Worm (Caenorhabditis elegans) whole organism, L1 larva: ENCODE measurements around the gene F54D5.24.

Source experiments
- C34B4.2 ChIP-seq: sonication (generic microtip); optimal IDR thresholded peaks from 2 replicates; lab custom pipeline; 2017; ENCODE audit warnings: mild to moderate bottlenecking, missing genetic modification characterization, missing compliant biosample characterization
- F16B12.6 ChIP-seq: fragments of 150-350 bp; optimal IDR thresholded peaks from 2 replicates; lab custom pipeline; 2014; ENCODE audit warnings: missing biosample characterization, missing genetic modification characterization
- Y116A8C.19 ChIP-seq: sonication (generic microtip); optimal IDR thresholded peaks from 2 replicates; lab custom pipeline; 2016; ENCODE audit warnings: missing compliant biosample characterization, missing genetic modification characterization, borderline replicate concordance
- aha-1 ChIP-seq: fragments of 150-350 bp; optimal IDR thresholded peaks from 2 replicates; lab custom pipeline; 2014; ENCODE audit warnings: missing biosample characterization, missing genetic modification characterization
- aly-2 ChIP-seq: fragments of 150-350 bp; optimal IDR thresholded peaks from 2 replicates; lab custom pipeline; 2014; ENCODE audit warnings: missing biosample characterization, missing genetic modification characterization
- blmp-1 ChIP-seq: fragments of 150-350 bp; optimal IDR thresholded peaks from 2 replicates; lab custom pipeline; 2014; ENCODE audit warnings: missing biosample characterization, missing genetic modification characterization
- ceh-8 ChIP-seq: fragments of 200-800 bp; sonication (Bioruptor generic); optimal IDR thresholded peaks from 2 replicates; lab custom pipeline; 2018; ENCODE audit warnings: mild to moderate bottlenecking, missing genetic modification characterization, moderate library complexity, missing compliant biosample characterization
- ces-1 ChIP-seq: fragments of 150-350 bp; optimal IDR thresholded peaks from 2 replicates; lab custom pipeline; 2014; ENCODE audit warnings: missing biosample characterization, missing genetic modification reagents, missing genetic modification characterization
- dpl-1 ChIP-seq, 3 experiments: fragments of 150-350 bp in 2 of 3; sonication (generic microtip) in 1 of 3; optimal IDR thresholded peaks; 2 replicates each; lab custom pipeline; 2014 to 2017; ENCODE audit warnings: missing biosample characterization in 3 of 3, missing genetic modification characterization in 3 of 3, missing genetic modification reagents in 3 of 3
- dsc-1 ChIP-seq: sonication (generic microtip); optimal IDR thresholded peaks from 2 replicates; lab custom pipeline; 2016; ENCODE audit warnings: mild to moderate bottlenecking, missing genetic modification characterization, missing compliant biosample characterization
- efl-3 ChIP-seq: fragments of 200-800 bp; sonication (Bioruptor generic); optimal IDR thresholded peaks from 2 replicates; lab custom pipeline; 2018; ENCODE audit warnings: mild to moderate bottlenecking, missing genetic modification characterization, missing compliant biosample characterization
- egl-13 ChIP-seq: sonication (generic microtip); optimal IDR thresholded peaks from 2 replicates; lab custom pipeline; 2016; ENCODE audit warnings: missing genotype, missing genetic modification reagents, missing genetic modification characterization, missing compliant biosample characterization
- elt-2 ChIP-seq: sonication (generic microtip); optimal IDR thresholded peaks from 2 replicates; lab custom pipeline; 2016; ENCODE audit warnings: missing genetic modification characterization, mild to moderate bottlenecking, inconsistent platforms, missing compliant biosample characterization, missing genetic modification reagents
- ets-5 ChIP-seq: fragments of 200-800 bp; sonication (Bioruptor generic); IDR thresholded peaks from 2 replicates; pipeline ENCODE4 v1.3.6; 2022; ENCODE audit warnings: missing genetic modification characterization, missing compliant biosample characterization
- fkh-10 ChIP-seq: sonication (generic microtip); optimal IDR thresholded peaks from 2 replicates; lab custom pipeline; 2017; ENCODE audit warnings: missing biosample characterization, missing genetic modification reagents, missing genetic modification characterization
- fkh-8 ChIP-seq: sonication (generic microtip); optimal IDR thresholded peaks from 2 replicates; lab custom pipeline; 2016; ENCODE audit warnings: mild to moderate bottlenecking, missing genetic modification characterization, missing compliant biosample characterization
- grh-1 ChIP-seq: fragments of 200-800 bp; sonication (Bioruptor generic); IDR thresholded peaks from 2 replicates; pipeline ENCODE4 v1.3.6; 2022; ENCODE audit warnings: missing genetic modification reagents, missing genetic modification characterization, missing compliant biosample characterization
- hlh-4 ChIP-seq: sonication (generic microtip); optimal IDR thresholded peaks from 2 replicates; lab custom pipeline; 2016; ENCODE audit warnings: mild to moderate bottlenecking, missing genetic modification characterization, missing compliant biosample characterization
- irx-1 ChIP-seq: sonication (generic microtip); optimal IDR thresholded peaks from 2 replicates; lab custom pipeline; 2016; ENCODE audit warnings: missing genetic modification characterization, missing compliant biosample characterization
- jun-1 ChIP-seq: fragments of 150-350 bp; optimal IDR thresholded peaks from 2 replicates; lab custom pipeline; 2014; ENCODE audit warnings: missing biosample characterization, missing genetic modification reagents, missing genetic modification characterization
- lin-13 ChIP-seq: fragments of 150-350 bp; optimal IDR thresholded peaks from 2 replicates; lab custom pipeline; 2014; ENCODE audit warnings: missing biosample characterization, missing genetic modification reagents, missing genetic modification characterization
- lin-14 ChIP-seq: fragments of 200-800 bp; sonication (Bioruptor generic); optimal IDR thresholded peaks from 2 replicates; lab custom pipeline; 2018; ENCODE audit warnings: mild to moderate bottlenecking, missing genetic modification characterization, moderate library complexity, missing compliant biosample characterization
- lin-15B ChIP-seq: fragments of 150-350 bp; sonication (generic microtip); optimal IDR thresholded peaks from 3 replicates; lab custom pipeline; 2014; ENCODE audit warnings: missing biosample characterization, missing genetic modification characterization
- lin-35 ChIP-seq, 2 experiments: fragments of 150-350 bp; optimal IDR thresholded peaks; 2 replicates each; lab custom pipeline; 2014; ENCODE audit warnings: missing biosample characterization in 2 of 2, missing genetic modification characterization in 2 of 2, missing genetic modification reagents in 2 of 2
- lir-3 ChIP-seq: sonication (generic microtip); optimal IDR thresholded peaks from 2 replicates; lab custom pipeline; 2016; ENCODE audit warnings: mild to moderate bottlenecking, missing genetic modification characterization, moderate library complexity, missing compliant biosample characterization; ENCODE audit not compliant: poor library complexity
- lsy-2 ChIP-seq, 2 experiments: fragments of 150-350 bp; optimal IDR thresholded peaks; 2 replicates each; lab custom pipeline; 2014; ENCODE audit warnings: missing biosample characterization in 2 of 2, missing genetic modification characterization in 2 of 2
- mab-9 ChIP-seq: fragments of 200-800 bp; sonication (Bioruptor generic); IDR thresholded peaks from 2 replicates; pipeline ENCODE4 v1.3.6; 2022; ENCODE audit warnings: missing genetic modification reagents, missing genetic modification characterization, missing compliant biosample characterization
- mep-1 ChIP-seq: fragments of 150-350 bp; optimal IDR thresholded peaks from 2 replicates; lab custom pipeline; 2014; ENCODE audit warnings: missing biosample characterization, missing genetic modification characterization
- nhr-12 ChIP-seq: sonication (generic microtip); optimal IDR thresholded peaks from 2 replicates; lab custom pipeline; 2017; ENCODE audit warnings: missing biosample characterization, missing genetic modification characterization
- nhr-19 ChIP-seq: fragments of 200-800 bp; sonication (Bioruptor generic); conservative IDR thresholded peaks from 2 replicates; pipeline ENCODE4 v1.3.6; 2022; ENCODE audit warnings: missing genetic modification characterization, missing compliant biosample characterization
- nhr-20 ChIP-seq: sonication (generic microtip); optimal IDR thresholded peaks from 2 replicates; lab custom pipeline; 2016; ENCODE audit warnings: mild to moderate bottlenecking, missing genetic modification characterization, missing compliant biosample characterization
- nhr-237 ChIP-seq: fragments of 150-350 bp; optimal IDR thresholded peaks from 2 replicates; lab custom pipeline; 2014; ENCODE audit warnings: missing biosample characterization, missing genetic modification characterization
- nhr-71 ChIP-seq: sonication (generic microtip); optimal IDR thresholded peaks from 2 replicates; lab custom pipeline; 2016; ENCODE audit warnings: mild to moderate bottlenecking, missing genetic modification characterization, moderate library complexity, missing compliant biosample characterization
- nhr-76 ChIP-seq: sonication (generic microtip); optimal IDR thresholded peaks from 2 replicates; lab custom pipeline; 2017; ENCODE audit warnings: missing biosample characterization, missing genetic modification characterization
- nhr-90 ChIP-seq: sonication (generic microtip); optimal IDR thresholded peaks from 2 replicates; lab custom pipeline; 2016; ENCODE audit warnings: mild to moderate bottlenecking, missing genetic modification characterization, missing compliant biosample characterization; ENCODE audit not compliant: poor library complexity
- pax-3 ChIP-seq: fragments of 200-800 bp; sonication (Bioruptor generic); optimal IDR thresholded peaks from 2 replicates; lab custom pipeline; 2018; ENCODE audit warnings: mild to moderate bottlenecking, missing genetic modification characterization, moderate library complexity, missing compliant biosample characterization
- snpc-4 ChIP-seq: fragments of 150-350 bp; optimal IDR thresholded peaks from 2 replicates; lab custom pipeline; 2014; ENCODE audit warnings: missing biosample characterization, missing genetic modification characterization
- sox-4 ChIP-seq: sonication (generic microtip); optimal IDR thresholded peaks from 2 replicates; lab custom pipeline; 2016; ENCODE audit warnings: missing genetic modification characterization, missing compliant biosample characterization
- sup-37 ChIP-seq: fragments of 200-800 bp; sonication (Bioruptor generic); optimal IDR thresholded peaks from 2 replicates; lab custom pipeline; 2018; ENCODE audit warnings: mild to moderate bottlenecking, missing genetic modification characterization, missing compliant biosample characterization
- tlp-1 ChIP-seq: fragments of 150-350 bp; optimal IDR thresholded peaks from 2 replicates; lab custom pipeline; 2014; ENCODE audit warnings: missing biosample characterization, missing genetic modification characterization
- unc-130 ChIP-seq: fragments of 150-350 bp; optimal IDR thresholded peaks from 2 replicates; lab custom pipeline; 2017; ENCODE audit warnings: missing biosample characterization, missing genetic modification characterization, inconsistent platforms
- unc-30 ChIP-seq: sonication (generic microtip); optimal IDR thresholded peaks from 2 replicates; lab custom pipeline; 2017; ENCODE audit warnings: missing biosample characterization, missing genetic modification characterization
- unc-86 ChIP-seq: sonication (generic microtip); optimal IDR thresholded peaks from 2 replicates; lab custom pipeline; 2016; ENCODE audit warnings: missing genetic modification characterization, missing compliant biosample characterization
- unc-98 ChIP-seq: fragments of 200-800 bp; sonication (Bioruptor generic); IDR thresholded peaks from 2 replicates; pipeline ENCODE4 v1.3.6; 2022; ENCODE audit warnings: missing genetic modification characterization, missing compliant biosample characterization
- zag-1 ChIP-seq: fragments of 150-350 bp; optimal IDR thresholded peaks from 2 replicates; lab custom pipeline; 2014; ENCODE audit warnings: missing biosample characterization, missing genetic modification characterization
- zip-4 ChIP-seq: fragments of 200-800 bp; sonication (Bioruptor generic); optimal IDR thresholded peaks from 2 replicates; lab custom pipeline; 2018; ENCODE audit warnings: mild to moderate bottlenecking, missing genetic modification characterization, moderate library complexity, missing compliant biosample characterization
- ztf-11 ChIP-seq, 2 experiments: sonication (generic microtip); optimal IDR thresholded peaks; 2 replicates each; lab custom pipeline; 2016 to 2017; ENCODE audit warnings: missing genetic modification characterization in 2 of 2, missing biosample characterization in 1 of 2, missing compliant biosample characterization in 1 of 2

Gene F54D5.24

DNA sequence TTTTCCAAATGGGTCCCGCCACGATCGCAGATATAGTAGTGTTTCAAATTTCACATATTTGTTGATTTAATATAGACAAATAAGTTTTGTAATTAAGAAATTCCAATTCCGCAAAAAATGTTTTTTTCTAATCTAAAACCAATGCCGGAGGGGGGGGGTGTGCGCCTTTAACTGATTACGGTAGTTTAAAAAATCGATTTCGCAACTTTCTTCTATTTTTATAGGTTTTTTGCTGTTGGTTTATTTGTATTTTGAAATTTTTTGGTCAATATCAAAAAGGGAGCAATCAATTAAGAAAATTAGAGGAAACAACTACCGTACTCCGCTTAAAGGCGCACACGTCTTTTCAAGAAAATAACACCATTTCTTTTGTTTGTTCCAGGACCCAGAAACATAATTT is 35.8 kb downstream of the F54D5.24 start:
- TF ChIP-seq sup-37 (GFP tag; lab: Kevin White, UChicago) (no peak), F16B12.6 (tag; lab: Kevin White, UChicago) (no peak), ceh-8 (no peak), lin-35 (GFP tag; optimal IDR thresholded peaks at IDR 0.05; lab: Kevin White, UChicago) (no peak), nhr-19 (GFP tag; lab: Robert Waterston, UW) (no peak), aly-2 (tag; lab: Kevin White, UChicago) (no peak), unc-130 (tag; lab: Kevin White, UChicago) (no peak), mab-9 (GFP tag; lab: Robert Waterston, UW) (no peak), pax-3 (tag; lab: Kevin White, UChicago) (no peak), efl-3 (no peak), irx-1 (tag; lab: Kevin White, UChicago) (no peak), sox-4 (tag; lab: Kevin White, UChicago) (no peak), nhr-12 (tag; lab: Kevin White, UChicago) (no peak), lir-3 (tag; lab: Kevin White, UChicago) (no peak), elt-2 (no peak), dpl-1 (GFP tag; optimal IDR thresholded peaks at IDR 0.05; lab: Kevin White, UChicago) (no peak), zag-1 (no peak)

DNA sequence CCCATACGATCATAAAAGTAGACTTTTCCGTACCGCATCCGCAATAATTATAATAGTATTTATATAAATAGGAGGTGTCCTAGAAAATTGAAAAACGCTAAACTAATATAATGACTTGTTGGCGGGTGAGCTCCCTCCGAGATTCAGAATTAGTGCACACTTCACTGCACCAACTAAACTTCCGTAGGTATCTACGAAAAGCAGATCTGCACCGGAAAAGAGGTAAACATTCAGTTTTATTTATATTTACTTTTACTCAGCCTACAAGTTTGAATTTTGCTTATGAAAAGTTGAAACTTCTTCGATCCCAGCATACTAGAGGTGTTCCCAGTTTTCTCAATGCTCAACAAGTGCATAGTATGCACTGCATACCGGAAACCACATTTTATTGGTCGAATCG is 36.3 kb downstream of the F54D5.24 start, which contains the start of gene F07A11.1:
TSS of gene F07A11.1 (minus strand) at position 101 of the 400 bp plus-strand sequence.
- TF ChIP-seq efl-3 (no peak), mep-1 (tag; lab: Kevin White, UChicago) (no peak), snpc-4 (tag; lab: Kevin White, UChicago) (no peak), ets-5 (no peak), unc-86 (tag; lab: Kevin White, UChicago) (no peak), fkh-8 (tag; lab: Kevin White, UChicago) (no peak), ces-1 (no peak), unc-30 (no peak), F16B12.6 (tag; lab: Kevin White, UChicago) (no peak), nhr-20 (tag; lab: Kevin White, UChicago) (no peak)

DNA sequence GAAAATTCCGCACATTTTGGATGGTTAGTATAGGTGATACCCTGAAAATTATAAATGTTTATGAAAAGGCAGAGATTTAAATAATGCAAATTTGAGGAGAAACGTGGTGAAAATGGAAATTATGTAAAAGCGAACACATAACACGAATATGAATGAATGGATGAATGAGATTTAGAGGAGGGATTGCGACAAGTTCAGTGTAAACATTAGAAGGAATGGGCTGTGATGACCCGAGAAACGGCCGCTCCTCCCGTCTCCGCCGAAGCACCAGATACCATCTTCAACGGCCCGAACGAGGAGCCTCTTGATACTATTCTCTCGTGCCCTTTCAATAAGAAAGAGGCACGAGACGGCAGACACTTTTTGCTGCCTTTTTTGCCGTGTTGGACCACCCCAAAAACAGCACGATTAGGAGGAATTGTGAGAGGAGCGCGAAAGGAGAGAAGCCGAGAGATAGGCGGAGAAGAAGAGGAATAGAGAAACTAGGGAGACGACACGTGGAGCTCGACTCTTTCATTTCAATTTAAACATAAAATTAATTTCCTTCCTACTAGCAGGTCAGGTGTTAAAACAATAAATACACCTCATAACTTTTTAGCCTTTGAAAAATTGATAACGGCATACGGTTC is 39.7 kb downstream of the F54D5.24 start, which contains the start of gene gfat-1:
TSS of gene gfat-1 (minus strand) at position 51 of the 629 bp plus-strand sequence.
- no peak for TF ChIP-seq zip-4 (GFP tag; lab: Kevin White, UChicago)
- TF ChIP-seq lsy-2 (tag; optimal IDR thresholded peaks at IDR 0.05; lab: Kevin White, UChicago), result peak in 1 of 2 experiments; percentile 1
- no peak for TF ChIP-seq hlh-4
- TF ChIP-seq dpl-1 (GFP tag; optimal IDR thresholded peaks at IDR 0.05; lab: Kevin White, UChicago), result peak in 1 of 3 experiments; percentile 15
- TF ChIP-seq egl-13 (tag; lab: Kevin White, UChicago), result no peak
- TF ChIP-seq nhr-237 (tag; lab: Kevin White, UChicago), result no peak
- TF ChIP-seq nhr-90, result no peak
- no peak for TF ChIP-seq aha-1 (tag; lab: Kevin White, UChicago)
- TF ChIP-seq lin-14 (GFP tag; lab: Kevin White, UChicago), result peak; percentile 75
- no peak for TF ChIP-seq aly-2 (tag; lab: Kevin White, UChicago)
- peak in 1 of 2 experiments; percentile 1 for TF ChIP-seq ztf-11 (tag; optimal IDR thresholded peaks at IDR 0.05; lab: Kevin White, UChicago)
- TF ChIP-seq fkh-10 (GFP tag; lab: Kevin White, UChicago), result no peak
- TF ChIP-seq Y116A8C.19, result no peak
- no peak for TF ChIP-seq fkh-8 (tag; lab: Kevin White, UChicago)
- no peak for TF ChIP-seq lin-15B (tag; lab: Kevin White, UChicago)
- TF ChIP-seq nhr-76 (tag; lab: Kevin White, UChicago), result no peak
- no peak for TF ChIP-seq blmp-1 (tag; lab: Kevin White, UChicago)
- TF ChIP-seq pax-3 (tag; lab: Kevin White, UChicago), result no peak
- no peak for TF ChIP-seq grh-1 (GFP tag; lab: Robert Waterston, UW)
- no peak for TF ChIP-seq F16B12.6 (tag; lab: Kevin White, UChicago)
- TF ChIP-seq tlp-1 (tag; lab: Kevin White, UChicago), result no peak
- TF ChIP-seq irx-1 (tag; lab: Kevin White, UChicago), result no peak
- TF ChIP-seq unc-98 (GFP tag; lab: Robert Waterston, UW), result no peak
- TF ChIP-seq jun-1 (tag; lab: Kevin White, UChicago), result no peak
- peak; percentile 24 for TF ChIP-seq nhr-71 (tag; lab: Kevin White, UChicago)
- no peak for TF ChIP-seq nhr-19 (GFP tag; lab: Robert Waterston, UW)
- TF ChIP-seq efl-3, result no peak
- no peak for TF ChIP-seq mab-9 (GFP tag; lab: Robert Waterston, UW)
- no peak for TF ChIP-seq dsc-1 (tag; lab: Kevin White, UChicago)
- TF ChIP-seq C34B4.2 (tag; lab: Kevin White, UChicago), result no peak
- TF ChIP-seq lin-13 (GFP tag; lab: Kevin White, UChicago), result no peak
- TF ChIP-seq unc-30, result no peak
- no peak for TF ChIP-seq unc-130 (tag; lab: Kevin White, UChicago)
- peak in 1 of 2 experiments; percentile 6 for TF ChIP-seq lin-35 (GFP tag; optimal IDR thresholded peaks at IDR 0.05; lab: Kevin White, UChicago)
